Fruit fly (Drosophila melanogaster): ENCODE measurements around the gene yl.

yl gene

dm6 chrX:14225665-14226064 is 32.7 kb downstream of the yl start, which contains the start of gene CG11674:
Gene CG11674, minus strand, starts transcription at chrX:14225879.
- no peak for TF ChIP-seq CG17801 (GFP tag; optimal IDR thresholded peaks at IDR 0.05; ENCODE audit: partially characterized antibody)

- TF ChIP-seq CG17801 (GFP tag; optimal IDR thresholded peaks at IDR 0.05; ENCODE audit: partially characterized antibody), result no peak
These were observed 33.1 kb downstream of the yl start, which contains the start of gene mRpL38 for dm6 chrX:14226093-14226492. Gene mRpL38, plus strand, starts transcription at chrX:14226289.

- no peak for TF ChIP-seq CG17801 (GFP tag; optimal IDR thresholded peaks at IDR 0.05; ENCODE audit: partially characterized antibody)
These were observed 34.0 kb downstream of the yl start for dm6 chrX:14227043-14227442.

- TF ChIP-seq CG17801 (GFP tag; optimal IDR thresholded peaks at IDR 0.05; ENCODE audit: partially characterized antibody), result peak; percentile 59
These were observed 40.9 kb downstream of the yl start, which contains the start of gene CG42271 for dm6 chrX:14233843-14234337. Gene CG42271, minus strand, starts transcription at chrX:14234066.

dm6 chrX:14234468-14234867 is 41.5 kb downstream of the yl start:
- TF ChIP-seq CG17801 (GFP tag; optimal IDR thresholded peaks at IDR 0.05; ENCODE audit: partially characterized antibody), result no peak

dm6 chrX:14237873-14238394 is 44.9 kb downstream of the yl start, which contains the start of the genes Fbxl4 and Dus2:
Gene Fbxl4, minus strand, starts transcription at chrX:14237923.
Gene Dus2, plus strand, starts transcription at chrX:14237988.
- peak; percentile 92 for TF ChIP-seq CG17801 (GFP tag; optimal IDR thresholded peaks at IDR 0.05; ENCODE audit: partially characterized antibody)

- TF ChIP-seq CG17801 (GFP tag; optimal IDR thresholded peaks at IDR 0.05; ENCODE audit: partially characterized antibody), result no peak
These were observed 49.5 kb downstream of the yl start, which contains the start of gene mRNA-cap for dm6 chrX:14242479-14242878. Gene mRNA-cap, minus strand, starts transcription at chrX:14242822.

dm6 chrX:14242941-14243736 is 50.1 kb downstream of the yl start, which contains the start of gene CG32599:
Gene CG32599, plus strand, starts transcription at chrX:14243686.
- TF ChIP-seq CG17801 (GFP tag; optimal IDR thresholded peaks at IDR 0.05; ENCODE audit: partially characterized antibody), result no peak

dm6 chrX:14247035-14247786 is 54.2 kb downstream of the yl start, which contains the start of gene mud:
Gene mud, plus strand, starts transcription at chrX:14247732.
- no peak for TF ChIP-seq CG17801 (GFP tag; optimal IDR thresholded peaks at IDR 0.05; ENCODE audit: partially characterized antibody)

All from ovary, adult (tissue).